Worm (Caenorhabditis elegans): ENCODE data around the gene npa-1.

npa-1 gene

ce11 chrV:7076161-7076560 lies 574 bp downstream of the npa-1 start:
- TF ChIP-seq unc-62 (GFP tag; optimal IDR thresholded peaks at IDR 0.05), result no peak

ce11 chrV:7078765-7079164 lies 3.2 kb downstream of the npa-1 start:
- TF ChIP-seq unc-62 (GFP tag; optimal IDR thresholded peaks at IDR 0.05), result no peak

- no peak for TF ChIP-seq unc-62 (GFP tag; optimal IDR thresholded peaks at IDR 0.05)
Measured at ce11 chrV:7079388-7079787, 3.8 kb downstream of the npa-1 start.

- TF ChIP-seq unc-62 (GFP tag; optimal IDR thresholded peaks at IDR 0.05), result no peak
Measured at ce11 chrV:7084612-7085139, 9.1 kb downstream of the npa-1 start, which contains the start of gene mys-1. Gene mys-1 (minus strand): TSS chrV:7084662.

- no peak for TF ChIP-seq unc-62 (GFP tag; optimal IDR thresholded peaks at IDR 0.05)
Measured at ce11 chrV:7085518-7086104, 10.0 kb downstream of the npa-1 start, which contains the start of gene VC5.2. Gene VC5.2 (plus strand): TSS chrV:7085956.

- no peak for TF ChIP-seq unc-62 (GFP tag; optimal IDR thresholded peaks at IDR 0.05)
Measured at ce11 chrV:7087340-7087739, 11.8 kb downstream of the npa-1 start.

- TF ChIP-seq unc-62 (GFP tag; optimal IDR thresholded peaks at IDR 0.05), result no peak
Measured at ce11 chrV:7089217-7089616, 13.6 kb downstream of the npa-1 start.

ce11 chrV:7091287-7091686 lies 15.7 kb downstream of the npa-1 start, which contains the start of gene nhr-286:
Gene nhr-286 (minus strand): TSS chrV:7091610.
- no peak for TF ChIP-seq unc-62 (GFP tag; optimal IDR thresholded peaks at IDR 0.05)

- TF ChIP-seq unc-62 (GFP tag; optimal IDR thresholded peaks at IDR 0.05), result no peak
Measured at ce11 chrV:7093720-7094401, 18.3 kb downstream of the npa-1 start, which contains the start of gene nhr-135. Gene nhr-135 (minus strand): TSS chrV:7093770.

- no peak for TF ChIP-seq unc-62 (GFP tag; optimal IDR thresholded peaks at IDR 0.05)
Measured at ce11 chrV:7095254-7095990, 19.8 kb downstream of the npa-1 start.

ce11 chrV:7096129-7096730 lies 20.6 kb downstream of the npa-1 start:
- no peak for TF ChIP-seq unc-62 (GFP tag; optimal IDR thresholded peaks at IDR 0.05)

ce11 chrV:7096811-7097210 lies 21.2 kb downstream of the npa-1 start:
- TF ChIP-seq unc-62 (GFP tag; optimal IDR thresholded peaks at IDR 0.05), result no peak

- TF ChIP-seq unc-62 (GFP tag; optimal IDR thresholded peaks at IDR 0.05), result no peak
Measured at ce11 chrV:7103247-7103646, 27.7 kb downstream of the npa-1 start, which contains the start of gene odr-2. Gene odr-2 (plus strand): TSS chrV:7103547.

- TF ChIP-seq unc-62 (GFP tag; optimal IDR thresholded peaks at IDR 0.05), result no peak
Measured at ce11 chrV:7106499-7107152, 31.0 kb downstream of the npa-1 start.

- TF ChIP-seq unc-62 (GFP tag; optimal IDR thresholded peaks at IDR 0.05), result no peak
Measured at ce11 chrV:7110370-7110769, 34.8 kb downstream of the npa-1 start.
